Fruit fly (Drosophila melanogaster): ENCODE data around the gene CG32982.

The CG32982 gene

DNA sequence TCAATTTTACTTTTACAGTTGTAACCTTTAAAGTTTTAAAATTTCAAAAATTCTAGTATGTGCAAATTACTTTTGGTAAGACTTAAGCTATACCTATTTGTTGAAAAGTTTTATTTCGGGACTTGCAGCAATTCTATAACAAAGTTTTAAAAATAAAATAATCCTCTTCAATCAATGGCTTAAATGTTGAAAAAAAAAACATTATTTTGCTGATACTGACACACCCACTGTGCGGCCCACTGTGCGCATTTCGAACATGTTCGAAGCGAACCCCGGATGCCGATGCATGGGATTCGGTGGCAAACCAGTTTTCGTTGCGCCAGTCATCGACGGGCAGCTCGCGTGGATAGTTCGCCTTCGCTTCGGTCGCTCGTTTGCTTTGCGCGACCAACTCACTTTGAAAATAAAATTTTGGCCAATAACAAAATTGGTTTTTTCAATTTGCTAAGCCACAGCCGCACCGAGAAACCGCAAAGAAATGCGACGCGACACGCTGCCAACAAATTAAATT, at the start of gene CG32982 (continued):
- TF ChIP-seq grn (GFP tag; optimal IDR thresholded peaks at IDR 0.05), result peak; percentile 64
- peak; percentile 73 for TF ChIP-seq CG2202 (tag; optimal IDR thresholded peaks at IDR 0.05)
- TF ChIP-seq CG1602 (GFP tag; optimal IDR thresholded peaks at IDR 0.05), result peak; percentile 92
- TF ChIP-seq CG13296 (GFP tag; optimal IDR thresholded peaks at IDR 0.05), result peak; percentile 86
- peak; percentile 84; the same call in 2 of the 3 replicates for TF ChIP-seq H15 (GFP tag; IDR thresholded peaks at IDR 0.05)
- peak; percentile 85 for TF ChIP-seq unpg (GFP tag; optimal IDR thresholded peaks at IDR 0.05)
- TF ChIP-seq CG15514 (GFP tag; optimal IDR thresholded peaks at IDR 0.05), result peak; percentile 72
- TF ChIP-seq tx (GFP tag; optimal IDR thresholded peaks at IDR 0.05), result peak; percentile 55
- peak; percentile 71 for TF ChIP-seq CG12769 (tag; optimal IDR thresholded peaks at IDR 0.05)
- TF ChIP-seq trem (tag; optimal IDR thresholded peaks at IDR 0.05), result peak; percentile 69
- peak; percentile 91 for TF ChIP-seq CG9437 (GFP tag; optimal IDR thresholded peaks at IDR 0.05)
- peak; percentile 88 for TF ChIP-seq lilli (GFP tag; optimal IDR thresholded peaks at IDR 0.05)
- TF ChIP-seq CG4328 (GFP tag; optimal IDR thresholded peaks at IDR 0.05), result peak; percentile 91
- peak; percentile 89 for TF ChIP-seq CG11093 (GFP tag; IDR thresholded peaks at IDR 0.05)
- peak; percentile 91 for TF ChIP-seq eyg (GFP tag; optimal IDR thresholded peaks at IDR 0.05)
- peak; percentile 59 for TF ChIP-seq CG17568 (GFP tag; optimal IDR thresholded peaks at IDR 0.05)
- peak; percentile 80 for TF ChIP-seq CG1647 (GFP tag; optimal IDR thresholded peaks at IDR 0.05)
- TF ChIP-seq sc (optimal IDR thresholded peaks at IDR 0.05), result no peak
- peak; percentile 88 for TF ChIP-seq sc (GFP tag; optimal IDR thresholded peaks at IDR 0.05)
- TF ChIP-seq CG31365 (tag; optimal IDR thresholded peaks at IDR 0.05), result no peak
- peak; percentile 63 for TF ChIP-seq CG10366 (GFP tag; IDR thresholded peaks at IDR 0.05)
- TF ChIP-seq MTF-1 (GFP tag; optimal IDR thresholded peaks at IDR 0.05; ENCODE audit: borderline replicate concordance), result peak; percentile 70
- TF ChIP-seq CG2875 (GFP tag; optimal IDR thresholded peaks at IDR 0.05), result peak; percentile 81
- peak; percentile 59 for TF ChIP-seq ftz-f1 (GFP tag; optimal IDR thresholded peaks at IDR 0.05)
- TF ChIP-seq stc (GFP tag; IDR thresholded peaks at IDR 0.05), result peak; percentile 77
- TF ChIP-seq CG6654 (GFP tag; optimal IDR thresholded peaks at IDR 0.05), result peak; percentile 82
- peak; percentile 95 for TF ChIP-seq bcd (GFP tag; optimal IDR thresholded peaks at IDR 0.05)
- peak; percentile 64 for TF ChIP-seq Lhr (GFP tag; optimal IDR thresholded peaks at IDR 0.05)
- TF ChIP-seq CG31224 (GFP tag; IDR thresholded peaks at IDR 0.05), result peak; percentile 85
- peak; percentile 83 for TF ChIP-seq Aef1 (GFP tag; IDR thresholded peaks at IDR 0.05)
- peak; percentile 93 for TF ChIP-seq Hsf (GFP tag; optimal IDR thresholded peaks at IDR 0.05)
- peak; percentile 65 for TF ChIP-seq exex (tag; optimal IDR thresholded peaks at IDR 0.05)
- peak; percentile 65 for TF ChIP-seq CG10565 (GFP tag; optimal IDR thresholded peaks at IDR 0.05)
- TF ChIP-seq HmgD (GFP tag; optimal IDR thresholded peaks at IDR 0.05), result peak; percentile 19
- peak; percentile 60; the same call in 1 of the 2 replicates for TF ChIP-seq amos (GFP tag; IDR thresholded peaks at IDR 0.05; ENCODE audit: partially characterized antibody)
- TF ChIP-seq zen2 (GFP tag; IDR thresholded peaks at IDR 0.05; ENCODE audit: partially characterized antibody), result no peak
- no peak; the same call in 1 of the 2 replicates for TF ChIP-seq bowl (GFP tag; IDR thresholded peaks at IDR 0.05)
- peak; percentile 80; the same call in 2 of the 3 replicates for TF ChIP-seq otp (GFP tag; IDR thresholded peaks at IDR 0.05)
- peak; percentile 85 to 91 for TF ChIP-seq chif (GFP tag; optimal IDR thresholded peaks at IDR 0.05)
- peak; percentile 66 for TF ChIP-seq tap (tag; optimal IDR thresholded peaks at IDR 0.05)
- peak; percentile 89 for TF ChIP-seq PHDP (tag; optimal IDR thresholded peaks at IDR 0.05)
- TF ChIP-seq ham (GFP tag; IDR thresholded peaks at IDR 0.05), result peak; percentile 73; the same call in 1 of the 2 replicates
- peak; percentile 93 for TF ChIP-seq phol (tag; optimal IDR thresholded peaks at IDR 0.05)
- peak; percentile 90; the same call in 1 of the 2 replicates for TF ChIP-seq rib (GFP tag; IDR thresholded peaks at IDR 0.05)
- no peak for TF ChIP-seq Trl (optimal IDR thresholded peaks at IDR 0.05)
- peak; percentile 90 for TF ChIP-seq Trl (GFP tag; optimal IDR thresholded peaks at IDR 0.05)
- TF ChIP-seq Mad (GFP tag; optimal IDR thresholded peaks at IDR 0.05), result peak; percentile 88
- TF ChIP-seq dmrt99B (tag; optimal IDR thresholded peaks at IDR 0.05), result peak; percentile 95
- TF ChIP-seq btn (GFP tag; optimal IDR thresholded peaks at IDR 0.05), result peak; percentile 70
- no peak for TF ChIP-seq Dfd (GFP tag; optimal IDR thresholded peaks at IDR 0.05)
- peak; percentile 92 for TF ChIP-seq Hr3 (GFP tag; optimal IDR thresholded peaks at IDR 0.05)

Measured in whole organism, embryonic.